Comparison of ENCODE assay signal across 4 worm cellular contexts in the genomic region with DNA sequence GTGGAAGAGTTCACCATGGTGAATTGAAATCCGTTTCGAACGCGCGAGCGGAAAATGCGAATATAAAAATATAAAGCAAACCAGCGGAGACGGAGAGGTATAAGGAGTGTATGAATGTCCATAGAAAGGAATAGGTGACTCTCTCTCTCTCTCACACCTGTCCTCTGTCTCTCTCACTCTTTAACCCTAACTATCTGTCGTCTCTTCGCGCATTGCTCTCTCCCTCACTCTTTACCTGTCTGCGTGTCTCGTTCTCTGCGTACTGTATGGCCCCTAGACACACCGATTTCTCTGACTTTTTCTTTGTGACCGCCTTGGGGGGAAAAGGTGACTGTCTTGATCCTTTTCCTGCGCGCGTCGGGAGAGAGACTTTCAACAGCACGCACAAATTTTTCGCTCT.
TF ChIP-seq lines count a peak whose summit lies in the region.

No protein-coding gene starts in this region.

TF ChIP-seq in whole organism, L2 larva, 48 proteins besides CTCF, POLR2A, EP300 and RAD21 (continues in another document):
- TF ChIP-seq sma-3 (GFP tag; optimal IDR thresholded peaks at IDR 0.05; lab: Kevin White, UChicago) (peak; percentile 75), nhr-21 (tag; optimal IDR thresholded peaks at IDR 0.05; lab: Kevin White, UChicago) (peak; percentile 77), ceh-82 (tag; optimal IDR thresholded peaks at IDR 0.05; lab: Kevin White, UChicago) (no peak), sma-9 (GFP tag; optimal IDR thresholded peaks at IDR 0.05; lab: Kevin White, UChicago) (peak; percentile 79), sma-9 (tag; optimal IDR thresholded peaks at IDR 0.05; lab: Kevin White, UChicago) (no peak), egl-27 (tag; optimal IDR thresholded peaks at IDR 0.05; lab: Kevin White, UChicago) (peak; percentile 69), gmeb-1 (tag; optimal IDR thresholded peaks at IDR 0.05; lab: Kevin White, UChicago) (peak; percentile 41), fos-1 (tag; optimal IDR thresholded peaks at IDR 0.05; lab: Kevin White, UChicago) (peak; percentile 84), snpc-4 (tag; optimal IDR thresholded peaks at IDR 0.05; lab: Kevin White, UChicago) (no peak), zag-1 (tag; optimal IDR thresholded peaks at IDR 0.05; lab: Kevin White, UChicago) (no peak), Y55F3AM.14 (GFP tag; optimal IDR thresholded peaks at IDR 0.05; lab: Kevin White, UChicago) (no peak), R02D3.7 (tag; optimal IDR thresholded peaks at IDR 0.05; lab: Kevin White, UChicago) (no peak), nhr-129 (tag; optimal IDR thresholded peaks at IDR 0.05; lab: Kevin White, UChicago) (peak; percentile 74), ztf-1 (GFP tag; conservative IDR thresholded peaks at IDR 0.05; lab: Robert Waterston, UW) (no peak), nhr-12 (tag; optimal IDR thresholded peaks at IDR 0.05; lab: Kevin White, UChicago) (no peak), nhr-77 (tag; optimal IDR thresholded peaks at IDR 0.05; lab: Kevin White, UChicago) (no peak), ceh-16 (tag; optimal IDR thresholded peaks at IDR 0.05; lab: Kevin White, UChicago) (no peak), ztf-4 (tag; optimal IDR thresholded peaks at IDR 0.05; lab: Kevin White, UChicago) (peak; percentile 15), nhr-25 (tag; optimal IDR thresholded peaks at IDR 0.05; lab: Kevin White, UChicago) (peak; percentile 82), crh-2 (tag; optimal IDR thresholded peaks at IDR 0.05; lab: Kevin White, UChicago) (peak; percentile 16), C34F6.9 (tag; optimal IDR thresholded peaks at IDR 0.05; lab: Kevin White, UChicago) (peak; percentile 42), elt-1 (tag; optimal IDR thresholded peaks at IDR 0.05; lab: Kevin White, UChicago) (no peak), nhr-11 (tag; optimal IDR thresholded peaks at IDR 0.05; lab: Kevin White, UChicago) (no peak)

TF ChIP-seq in whole organism, L4 larva, 104 proteins besides CTCF, POLR2A, EP300 and RAD21 (continues in another document):
- TF ChIP-seq nhr-10 (tag; optimal IDR thresholded peaks at IDR 0.05; lab: Kevin White, UChicago) = no peak
- no peak for TF ChIP-seq ctbp-1 (GFP tag; IDR thresholded peaks at IDR 0.05; lab: Robert Waterston, UW)
- no peak for TF ChIP-seq ama-1 (optimal IDR thresholded peaks at IDR 0.05; lab: Kevin White, UChicago)
- TF ChIP-seq set-16 (GFP tag; IDR thresholded peaks at IDR 0.05; lab: Robert Waterston, UW) = peak; percentile 29; the same call in 1 of the 2 replicates
- no peak for TF ChIP-seq daf-8 (GFP tag; IDR thresholded peaks at IDR 0.05; lab: Robert Waterston, UW)
- TF ChIP-seq nhr-25 (tag; optimal IDR thresholded peaks at IDR 0.05; lab: Kevin White, UChicago; ENCODE audit: borderline replicate concordance, insufficient read depth) = peak; percentile 63
- no peak for TF ChIP-seq pha-4 (GFP tag; IDR thresholded peaks at IDR 0.05; lab: Robert Waterston, UW)
- peak; percentile 14 for TF ChIP-seq pha-4 (tag; optimal IDR thresholded peaks at IDR 0.05; lab: Kevin White, UChicago)
- TF ChIP-seq unc-39 (tag; optimal IDR thresholded peaks at IDR 0.05; lab: Kevin White, UChicago) = no peak
- TF ChIP-seq lsy-2 (tag; optimal IDR thresholded peaks at IDR 0.05; lab: Kevin White, UChicago) = peak in 1 of 2 experiments; percentile 21
- TF ChIP-seq php-3 (GFP tag; IDR thresholded peaks at IDR 0.05; lab: Robert Waterston, UW) = 0 out of 2 replicates have a peak, but pooled peaks have one; percentile 22
- TF ChIP-seq nhr-102 (tag; optimal IDR thresholded peaks at IDR 0.05; lab: Kevin White, UChicago) = peak; percentile 43
- TF ChIP-seq ceh-28 (tag; optimal IDR thresholded peaks at IDR 0.05; lab: Kevin White, UChicago) = no peak
- no peak for TF ChIP-seq F37D6.2 (tag; optimal IDR thresholded peaks at IDR 0.05; lab: Kevin White, UChicago)
- no peak for TF ChIP-seq fkh-10 (GFP tag; optimal IDR thresholded peaks at IDR 0.05; lab: Kevin White, UChicago)
- TF ChIP-seq F10B5.3 (tag; optimal IDR thresholded peaks at IDR 0.05; lab: Kevin White, UChicago) = no peak
- no peak for TF ChIP-seq vab-7 (GFP tag; IDR thresholded peaks at IDR 0.05; lab: Robert Waterston, UW)
- TF ChIP-seq nhr-77 (tag; optimal IDR thresholded peaks at IDR 0.05; lab: Kevin White, UChicago) = peak; percentile 27
- TF ChIP-seq D1046.2 (GFP tag; IDR thresholded peaks at IDR 0.05; lab: Robert Waterston, UW) = no peak
- TF ChIP-seq F49E8.2 (tag; optimal IDR thresholded peaks at IDR 0.05; lab: Kevin White, UChicago; ENCODE audit: borderline replicate concordance) = no peak
- TF ChIP-seq hmg-1.1 (GFP tag; IDR thresholded peaks at IDR 0.05; lab: Robert Waterston, UW) = peak; percentile 72
- no peak for TF ChIP-seq lim-7 (GFP tag; IDR thresholded peaks at IDR 0.05; lab: Robert Waterston, UW)

TF ChIP-seq in whole organism, late embryonic, 69 proteins besides CTCF, POLR2A, EP300 and RAD21 (continues in another document):
- TF ChIP-seq tbx-7 (tag; optimal IDR thresholded peaks at IDR 0.05; lab: Kevin White, UChicago) (no peak), ceh-2 (tag; optimal IDR thresholded peaks at IDR 0.05; lab: Kevin White, UChicago) (peak; percentile 9), pha-4 (tag; optimal IDR thresholded peaks at IDR 0.05; lab: Kevin White, UChicago) (no peak), ztf-16 (tag; optimal IDR thresholded peaks at IDR 0.05; lab: Kevin White, UChicago) (no peak), unc-55 (GFP tag; optimal IDR thresholded peaks at IDR 0.05; lab: Kevin White, UChicago) (no peak), Y22D7AL.16 (tag; optimal IDR thresholded peaks at IDR 0.05; lab: Kevin White, UChicago) (no peak), rnt-1 (tag; optimal IDR thresholded peaks at IDR 0.05; lab: Kevin White, UChicago) (no peak), che-1 (tag; optimal IDR thresholded peaks at IDR 0.05; lab: Kevin White, UChicago) (no peak), pros-1 (tag; optimal IDR thresholded peaks at IDR 0.05; lab: Kevin White, UChicago) (peak; percentile 37), fkh-6 (tag; optimal IDR thresholded peaks at IDR 0.05; lab: Kevin White, UChicago) (no peak), dve-1 (tag; optimal IDR thresholded peaks at IDR 0.05; lab: Kevin White, UChicago) (peak; percentile 59), hlh-13 (GFP tag; optimal IDR thresholded peaks at IDR 0.05; lab: Kevin White, UChicago) (no peak), ceh-18 (tag; optimal IDR thresholded peaks at IDR 0.05; lab: Kevin White, UChicago) (peak; percentile 13), pqm-1 (tag; optimal IDR thresholded peaks at IDR 0.05; lab: Kevin White, UChicago) (no peak), elt-2 (tag; optimal IDR thresholded peaks at IDR 0.05; lab: Kevin White, UChicago) (peak; percentile 2), C08G9.2 (tag; optimal IDR thresholded peaks at IDR 0.05; lab: Kevin White, UChicago) (no peak), tbx-2 (tag; optimal IDR thresholded peaks at IDR 0.05; lab: Kevin White, UChicago) (peak; percentile 32), ceh-31 (tag; optimal IDR thresholded peaks at IDR 0.05; lab: Kevin White, UChicago) (peak; percentile 53), ref-2 (tag; optimal IDR thresholded peaks at IDR 0.05; lab: Kevin White, UChicago) (peak; percentile 76), hlh-8 (tag; optimal IDR thresholded peaks at IDR 0.05; lab: Kevin White, UChicago) (no peak), gmeb-2 (tag; optimal IDR thresholded peaks at IDR 0.05; lab: Kevin White, UChicago) (no peak), madf-2 (tag; optimal IDR thresholded peaks at IDR 0.05; lab: Kevin White, UChicago) (no peak), ama-1 (optimal IDR thresholded peaks at IDR 0.05; lab: Kevin White, UChicago) (peak; percentile 7), lim-6 (tag; optimal IDR thresholded peaks at IDR 0.05; lab: Kevin White, UChicago) (no peak), zip-5 (tag; optimal IDR thresholded peaks at IDR 0.05; lab: Kevin White, UChicago) (no peak), ttx-3 (tag; optimal IDR thresholded peaks at IDR 0.05; lab: Kevin White, UChicago) (no peak)

TF ChIP-seq in whole organism, mixed stage, embryonic, 35 proteins besides CTCF, POLR2A, EP300 and RAD21:
- TF ChIP-seq hlh-1 (tag; optimal IDR thresholded peaks at IDR 0.05; lab: Kevin White, UChicago) = no peak
- no peak for TF ChIP-seq mab-5 (tag; optimal IDR thresholded peaks at IDR 0.05; lab: Kevin White, UChicago)
- no peak for TF ChIP-seq lsy-2 (tag; optimal IDR thresholded peaks at IDR 0.05; lab: Kevin White, UChicago)
- TF ChIP-seq cnd-1 (tag; optimal IDR thresholded peaks at IDR 0.05; lab: Kevin White, UChicago) = no peak
- peak; percentile 16 for TF ChIP-seq unc-120 (tag; optimal IDR thresholded peaks at IDR 0.05; lab: Kevin White, UChicago; ENCODE audit: poor library complexity, severe bottlenecking)
- no peak for TF ChIP-seq zip-8 (tag; optimal IDR thresholded peaks at IDR 0.05; lab: Kevin White, UChicago)
- TF ChIP-seq lin-32 (GFP tag; optimal IDR thresholded peaks at IDR 0.05; lab: Kevin White, UChicago) = no peak
- TF ChIP-seq flh-1 (GFP tag; optimal IDR thresholded peaks at IDR 0.05; lab: Kevin White, UChicago) = no peak
- no peak for TF ChIP-seq ztf-11 (tag; optimal IDR thresholded peaks at IDR 0.05; lab: Kevin White, UChicago)
- peak; percentile 55 for TF ChIP-seq drap-1 (GFP tag; optimal IDR thresholded peaks at IDR 0.05; lab: Kevin White, UChicago)
- TF ChIP-seq unc-62 (GFP tag; optimal IDR thresholded peaks at IDR 0.05; lab: Kevin White, UChicago) = no peak
- peak; percentile 63 for TF ChIP-seq pha-4 (tag; optimal IDR thresholded peaks at IDR 0.05; lab: Kevin White, UChicago)
- TF ChIP-seq ceh-43 (GFP tag; optimal IDR thresholded peaks at IDR 0.05; lab: Kevin White, UChicago) = no peak
- no peak for TF ChIP-seq ceh-83 (GFP tag; optimal IDR thresholded peaks at IDR 0.05; lab: Kevin White, UChicago)
- peak; percentile 42 for TF ChIP-seq nhr-2 (tag; optimal IDR thresholded peaks at IDR 0.05; lab: Kevin White, UChicago)
- peak; percentile 13 for TF ChIP-seq mls-2 (tag; optimal IDR thresholded peaks at IDR 0.05; lab: Kevin White, UChicago)
- TF ChIP-seq nhr-237 (tag; optimal IDR thresholded peaks at IDR 0.05; lab: Kevin White, UChicago) = peak; percentile 69
- TF ChIP-seq mep-1 (tag; optimal IDR thresholded peaks at IDR 0.05; lab: Kevin White, UChicago) = peak; percentile 17
- TF ChIP-seq elt-3 (tag; optimal IDR thresholded peaks at IDR 0.05; lab: Kevin White, UChicago) = no peak
- no peak for TF ChIP-seq elt-1 (tag; optimal IDR thresholded peaks at IDR 0.05; lab: Kevin White, UChicago; ENCODE audit: borderline replicate concordance, insufficient read depth)
- TF ChIP-seq ceh-39 (tag; optimal IDR thresholded peaks at IDR 0.05; lab: Kevin White, UChicago) = no peak
- no peak for TF ChIP-seq snpc-4 (tag; optimal IDR thresholded peaks at IDR 0.05; lab: Kevin White, UChicago)
- no peak for TF ChIP-seq nhr-76 (tag; optimal IDR thresholded peaks at IDR 0.05; lab: Kevin White, UChicago)
- TF ChIP-seq sem-2 (GFP tag; optimal IDR thresholded peaks at IDR 0.05; lab: Kevin White, UChicago) = no peak
- TF ChIP-seq sptf-1 (tag; optimal IDR thresholded peaks at IDR 0.05; lab: Kevin White, UChicago) = peak; percentile 29
- TF ChIP-seq nhr-12 (tag; optimal IDR thresholded peaks at IDR 0.05; lab: Kevin White, UChicago) = no peak
